Worm (Caenorhabditis elegans): ENCODE data around the gene ges-1.
A peak's percentile ranks its signal among the peaks of the same experiment; 100 is the strongest.

- TF ChIP-seq zfh-2 (GFP tag; conservative IDR thresholded peaks at IDR 0.05), result peak; percentile 97
- TF ChIP-seq lsl-1 (GFP tag; optimal IDR thresholded peaks at IDR 0.05), result no peak
- no peak for TF ChIP-seq nfya-1 (tag; optimal IDR thresholded peaks at IDR 0.05; ENCODE audit: borderline replicate concordance, insufficient read depth)
- TF ChIP-seq F57C9.4 (tag; optimal IDR thresholded peaks at IDR 0.05), result no peak
These were observed 42.7 kb upstream of the ges-1 start, which contains the start of the genes F53E2.2 and unc-60 for ce11 chrV:1474486-1475125.
